Fruit fly (Drosophila melanogaster) whole organism, embryonic: ENCODE measurements around the gene CG5157.
A peak's percentile ranks its signal among the peaks of the same experiment; 100 is the strongest.

Experiments
- Asciz ChIP-seq: fragments of 200-800 bp; sonication (Bioruptor generic); optimal IDR thresholded peaks from 2 replicates; lab custom pipeline; 2017; ENCODE audit warnings: missing biosample characterization, mild to moderate bottlenecking, missing genetic modification characterization, missing genetic modification reagents
- Atf-2 ChIP-seq: fragments of 200-800 bp; sonication (Bioruptor generic); optimal IDR thresholded peaks from 2 replicates; lab custom pipeline; 2016; ENCODE audit warnings: missing biosample characterization, missing genetic modification characterization
- Atf3 ChIP-seq: fragments of 200-800 bp; sonication (Bioruptor generic); optimal IDR thresholded peaks from 3 replicates; lab custom pipeline; 2016; ENCODE audit warnings: missing biosample characterization, missing genetic modification characterization
- B-H1 ChIP-seq: fragments of 200-800 bp; sonication (Bioruptor generic); IDR thresholded peaks from 3 replicates; pipeline ENCODE4 v1.3.6; 2022; ENCODE audit warnings: missing biosample characterization, missing genetic modification characterization
- BEAF-32 ChIP-seq: fragments of 200-800 bp; sonication (Bioruptor generic); optimal IDR thresholded peaks from 3 replicates; lab custom pipeline; 2017; ENCODE audit warnings: missing biosample characterization, missing genetic modification characterization, mild to moderate bottlenecking, moderate library complexity, missing genetic modification reagents
- Blimp-1 ChIP-seq: fragments of 200-800 bp; sonication (Bioruptor generic); optimal IDR thresholded peaks from 3 replicates; lab custom pipeline; 2018; ENCODE audit warnings: missing biosample characterization, missing genetic modification characterization, mild to moderate bottlenecking, moderate library complexity, missing genetic modification reagents
- CG10565 ChIP-seq: fragments of 200-800 bp; sonication (Bioruptor generic); optimal IDR thresholded peaks from 3 replicates; lab custom pipeline; 2016; ENCODE audit warnings: missing biosample characterization, mild to moderate bottlenecking, missing genetic modification characterization
- CG11093 ChIP-seq: fragments of 200-800 bp; sonication (Bioruptor generic); IDR thresholded peaks from 3 replicates; pipeline ENCODE4 v1.3.6; 2022; ENCODE audit warnings: missing biosample characterization, missing genetic modification characterization
- CG11723 ChIP-seq: fragments of 200-800 bp; sonication (Bioruptor generic); optimal IDR thresholded peaks from 2 replicates; lab custom pipeline; 2017; ENCODE audit warnings: missing biosample characterization, mild to moderate bottlenecking, missing genetic modification characterization
- CG15269 ChIP-seq: fragments of 200-800 bp; sonication (Bioruptor generic); optimal IDR thresholded peaks from 2 replicates; lab custom pipeline; 2018; ENCODE audit warnings: missing biosample characterization, mild to moderate bottlenecking, missing genetic modification characterization, moderate library complexity
- CG15696 ChIP-seq: fragments of 200-800 bp; sonication (Bioruptor generic); optimal IDR thresholded peaks from 2 replicates; lab custom pipeline; 2019; ENCODE audit warnings: missing biosample characterization, mild to moderate bottlenecking, missing genetic modification characterization, moderate library complexity
- CG17328 ChIP-seq: fragments of 200-800 bp; sonication (Bioruptor generic); IDR thresholded peaks from 2 replicates; pipeline ENCODE4 v1.3.6; 2022; ENCODE audit warnings: missing biosample characterization, missing genetic modification characterization
- CG18619 ChIP-seq: fragments of 200-800 bp; sonication (Bioruptor generic); optimal IDR thresholded peaks from 3 replicates; lab custom pipeline; 2017; ENCODE audit warnings: missing biosample characterization, mild to moderate bottlenecking, missing genetic modification characterization
- CG2889 ChIP-seq: fragments of 200-800 bp; sonication (Bioruptor generic); IDR thresholded peaks from 3 replicates; pipeline ENCODE4 v1.3.6; 2022; ENCODE audit warnings: missing biosample characterization, missing genetic modification characterization
- CG4707 ChIP-seq: fragments of 200-800 bp; sonication (Bioruptor generic); optimal IDR thresholded peaks from 2 replicates; lab custom pipeline; 2018; ENCODE audit warnings: missing biosample characterization, mild to moderate bottlenecking, missing genetic modification characterization, moderate library complexity
- CG5953 ChIP-seq: fragments of 200-800 bp; sonication (Bioruptor generic); IDR thresholded peaks from 2 replicates; pipeline ENCODE4 v1.3.6; 2022; ENCODE audit warnings: missing biosample characterization, missing genetic modification characterization
- CG7372 ChIP-seq: fragments of 200-800 bp; sonication (Bioruptor generic); IDR thresholded peaks from 2 replicates; pipeline ENCODE4 v1.3.6; 2022; ENCODE audit warnings: missing biosample characterization, missing genetic modification characterization
- CG8765 ChIP-seq: fragments of 200-800 bp; sonication (Bioruptor generic); IDR thresholded peaks from 2 replicates; pipeline ENCODE4 v1.3.6; 2022; ENCODE audit warnings: missing biosample characterization, missing genetic modification characterization
- CG9797 ChIP-seq: fragments of 200-800 bp; sonication (Bioruptor generic); optimal IDR thresholded peaks from 3 replicates; lab custom pipeline; 2018; ENCODE audit warnings: missing biosample characterization, mild to moderate bottlenecking, missing genetic modification characterization
- CG9876 ChIP-seq: fragments of 200-800 bp; sonication (Bioruptor generic); optimal IDR thresholded peaks from 2 replicates; lab custom pipeline; 2016; ENCODE audit warnings: missing biosample characterization, missing genetic modification characterization
- CHES-1-like ChIP-seq: fragments of 200-800 bp; sonication (Bioruptor generic); optimal IDR thresholded peaks from 2 replicates; lab custom pipeline; 2016; ENCODE audit warnings: missing biosample characterization, missing genetic modification characterization
- CTCF ChIP-seq: fragments of 200-800 bp; sonication (Bioruptor generic); optimal IDR thresholded peaks from 2 replicates; lab custom pipeline; 2017; ENCODE audit warnings: missing biosample characterization, mild to moderate bottlenecking, missing genetic modification characterization, moderate library complexity
- CkIIα-i1 ChIP-seq: fragments of 200-800 bp; sonication (Bioruptor generic); IDR thresholded peaks from 2 replicates; pipeline ENCODE4 v1.3.6; 2022; ENCODE audit warnings: missing biosample characterization, missing genetic modification characterization
- Dip2 ChIP-seq: fragments of 200-800 bp; sonication (Bioruptor generic); IDR thresholded peaks from 2 replicates; pipeline ENCODE4 v1.3.6; 2022; ENCODE audit warnings: missing biosample characterization, missing genetic modification characterization
- Dip3 ChIP-seq: fragments of 200-800 bp; sonication (Bioruptor generic); optimal IDR thresholded peaks from 3 replicates; lab custom pipeline; 2016; ENCODE audit warnings: missing biosample characterization, missing genetic modification characterization
- Drgx ChIP-seq: fragments of 200-800 bp; sonication (Bioruptor generic); IDR thresholded peaks from 2 replicates; pipeline ENCODE4 v1.3.6; 2022; ENCODE audit warnings: missing biosample characterization, missing genetic modification characterization
- E2f1 ChIP-seq: fragments of 200-800 bp; sonication (Bioruptor generic); IDR thresholded peaks from 2 replicates; pipeline ENCODE4 v1.3.6; 2022; ENCODE audit warnings: missing biosample characterization, missing genetic modification characterization
- Fer3 ChIP-seq: fragments of 200-800 bp; sonication (Bioruptor generic); optimal IDR thresholded peaks from 2 replicates; lab custom pipeline; 2018; ENCODE audit warnings: missing biosample characterization, mild to moderate bottlenecking, missing genetic modification characterization, moderate library complexity
- HmgZ ChIP-seq: fragments of 200-800 bp; sonication (Bioruptor generic); optimal IDR thresholded peaks from 2 replicates; lab custom pipeline; 2018; ENCODE audit warnings: missing biosample characterization, mild to moderate bottlenecking, missing genetic modification characterization
- Mes4 ChIP-seq: fragments of 200-800 bp; sonication (Bioruptor generic); optimal IDR thresholded peaks from 2 replicates; lab custom pipeline; 2016; ENCODE audit warnings: missing biosample characterization, missing genetic modification characterization
- NK7.1 ChIP-seq: fragments of 200-800 bp; sonication (Bioruptor generic); optimal IDR thresholded peaks from 3 replicates; lab custom pipeline; 2016; ENCODE audit warnings: missing biosample characterization, missing genetic modification characterization
- Optix ChIP-seq: fragments of 200-800 bp; sonication (Bioruptor generic); IDR thresholded peaks from 3 replicates; pipeline ENCODE4 v1.3.6; 2022; ENCODE audit warnings: missing biosample characterization, missing genetic modification characterization
- Sox100B ChIP-seq: fragments of 200-800 bp; sonication (Bioruptor generic); optimal IDR thresholded peaks from 3 replicates; lab custom pipeline; 2018; ENCODE audit warnings: missing biosample characterization, mild to moderate bottlenecking, missing genetic modification characterization
- Ssrp ChIP-seq: fragments of 200-800 bp; sonication (Bioruptor generic); optimal IDR thresholded peaks from 2 replicates; lab custom pipeline; 2018; ENCODE audit warnings: missing biosample characterization, mild to moderate bottlenecking, missing genetic modification characterization, moderate library complexity
- Taf1 ChIP-seq: fragments of 200-800 bp; sonication (Bioruptor generic); IDR thresholded peaks from 2 replicates; pipeline ENCODE4 v1.3.6; 2022; ENCODE audit warnings: missing biosample characterization, missing genetic modification characterization
- Xrp1 ChIP-seq: fragments of 200-800 bp; sonication (Bioruptor generic); IDR thresholded peaks from 2 replicates; pipeline ENCODE4 v1.3.6; 2022; ENCODE audit warnings: missing biosample characterization, missing genetic modification characterization
- bbx ChIP-seq: fragments of 200-800 bp; sonication (Bioruptor generic); IDR thresholded peaks from 2 replicates; pipeline ENCODE4 v1.3.6; 2022; ENCODE audit warnings: missing biosample characterization, missing genetic modification characterization; ENCODE audit not compliant: partially characterized antibody
- dati ChIP-seq: fragments of 200-800 bp; sonication (Bioruptor generic); IDR thresholded peaks from 2 replicates; pipeline ENCODE4 v1.3.6; 2022; ENCODE audit warnings: missing biosample characterization, missing genetic modification characterization
- dmrt99B ChIP-seq: fragments of 200-800 bp; sonication (Bioruptor generic); optimal IDR thresholded peaks from 2 replicates; lab custom pipeline; 2018; ENCODE audit warnings: missing biosample characterization, mild to moderate bottlenecking, missing genetic modification characterization, moderate library complexity
- h ChIP-seq: fragments of >200 bp; optimal IDR thresholded peaks from 2 replicates; lab custom pipeline; 2017
- kni ChIP-seq: fragments of 200-800 bp; sonication (Bioruptor generic); optimal IDR thresholded peaks from 3 replicates; lab custom pipeline; 2017; ENCODE audit warnings: mild to moderate bottlenecking, missing biosample characterization, missing genetic modification reagents, missing genetic modification characterization
- lov ChIP-seq, 2 experiments: fragments of 200-800 bp in 1 of 2; fragments of >200 bp in 1 of 2; sonication (Bioruptor generic) in 1 of 2; IDR thresholded peaks in 1 of 2; optimal IDR thresholded peaks in 1 of 2; 2 replicates in 1 of 2; 3 replicates in 1 of 2; pipeline versions ENCODE4 v1.3.6 to Lab custom; 2017 to 2022; ENCODE audit warnings: missing biosample characterization in 1 of 2, missing genetic modification characterization in 1 of 2
- luna ChIP-seq: fragments of 200-800 bp; sonication (Bioruptor generic); optimal IDR thresholded peaks from 2 replicates; lab custom pipeline; 2016; ENCODE audit warnings: missing biosample characterization, missing genetic modification characterization
- nerfin-1 ChIP-seq: fragments of 200-800 bp; sonication (Bioruptor generic); optimal IDR thresholded peaks from 3 replicates; lab custom pipeline; 2019; ENCODE audit warnings: missing biosample characterization, mild to moderate bottlenecking, missing genetic modification characterization, moderate library complexity
- psq ChIP-seq: fragments of 200-800 bp; sonication (Bioruptor generic); optimal IDR thresholded peaks from 2 replicates; lab custom pipeline; 2017; ENCODE audit warnings: missing biosample characterization, missing genetic modification characterization
- row ChIP-seq: fragments of 200-800 bp; sonication (Bioruptor generic); IDR thresholded peaks from 3 replicates; pipeline ENCODE4 v1.3.6; 2022; ENCODE audit warnings: missing biosample characterization, missing genetic modification characterization
- slou ChIP-seq: fragments of 200-800 bp; sonication (Bioruptor generic); optimal IDR thresholded peaks from 3 replicates; lab custom pipeline; 2016; ENCODE audit warnings: missing biosample characterization, missing genetic modification characterization
- twi ChIP-seq: fragments of 200-800 bp; optimal IDR thresholded peaks from 2 replicates; lab custom pipeline; 2019; ENCODE audit warnings: missing biosample characterization, mild to moderate bottlenecking, missing genetic modification characterization, moderate library complexity
- z ChIP-seq: fragments of 200-800 bp; sonication (Bioruptor generic); IDR thresholded peaks from 3 replicates; pipeline ENCODE4 v1.3.6; 2022; ENCODE audit warnings: missing biosample characterization, missing genetic modification characterization
- zen ChIP-seq: fragments of 200-800 bp; sonication (Bioruptor generic); optimal IDR thresholded peaks from 3 replicates; lab custom pipeline; 2018; ENCODE audit warnings: missing biosample characterization, mild to moderate bottlenecking, missing genetic modification characterization, moderate library complexity

Gene CG5157

DNA sequence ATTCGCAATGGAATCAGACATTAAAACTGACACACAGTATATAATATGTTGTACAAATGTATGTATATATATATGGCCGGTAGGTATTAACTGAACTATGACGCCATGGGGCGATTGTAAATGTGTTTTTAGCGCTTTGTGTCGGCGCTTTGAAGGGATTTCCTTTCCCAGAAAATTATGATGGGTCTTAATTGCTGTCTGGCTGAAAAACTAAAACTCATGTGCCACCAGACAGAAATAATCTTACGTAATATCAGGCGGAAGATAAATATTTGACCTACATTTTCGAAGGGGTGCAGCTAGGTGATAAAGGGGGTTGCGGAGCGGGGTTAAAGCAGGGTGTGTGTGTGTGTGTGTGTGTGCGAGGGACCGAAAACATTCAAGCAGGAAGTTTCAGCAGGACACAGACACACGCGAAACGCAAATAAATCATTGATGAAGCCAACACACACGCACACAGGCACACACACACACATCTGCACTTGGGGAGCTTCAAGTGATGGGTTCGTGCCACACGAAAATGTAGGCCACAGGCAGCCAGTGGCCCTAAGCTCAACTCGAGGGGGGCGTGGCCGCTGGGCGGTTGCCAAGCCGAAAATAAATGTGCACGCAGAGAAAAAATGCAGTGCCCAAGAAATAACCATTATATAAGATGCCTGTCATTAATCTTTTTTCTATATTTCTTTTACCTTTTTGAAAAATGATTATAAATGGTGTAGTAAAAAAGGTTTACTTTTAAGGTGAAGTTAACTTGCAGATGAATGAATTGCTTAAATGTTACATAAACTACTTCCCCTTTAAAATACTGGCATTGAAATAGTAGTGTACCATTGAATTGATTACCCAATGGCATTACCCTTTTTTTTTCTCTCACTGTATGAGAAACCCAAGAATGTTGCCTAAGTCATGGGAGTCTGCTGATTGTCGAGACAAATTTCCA is 19.8 kb upstream of the CG5157 start (continued):
- TF ChIP-seq bbx (GFP tag; lab: Robert Waterston, UW) (no peak), dmrt99B (tag; lab: Kevin White, UChicago) (peak; percentile 79), CG9797 (no peak), B-H1 (GFP tag; lab: Robert Waterston, UW) (no peak), CG9876 (GFP tag; lab: Kevin White, UChicago) (no peak), slou (GFP tag; lab: Kevin White, UChicago) (no peak), Blimp-1 (GFP tag; lab: Kevin White, UChicago) (peak; percentile 68), twi (tag; lab: Kevin White, UChicago) (no peak), Dip3 (GFP tag; lab: Kevin White, UChicago) (peak; percentile 2), Mes4 (GFP tag; lab: Kevin White, UChicago) (peak; percentile 20), CG2889 (GFP tag; lab: Robert Waterston, UW) (no peak), CHES-1-like (peak; percentile 23), CG18619 (GFP tag; lab: Kevin White, UChicago) (peak; percentile 5), NK7.1 (GFP tag; lab: Kevin White, UChicago) (peak; percentile 2), Sox100B (GFP tag; lab: Kevin White, UChicago) (peak; percentile 51), Ssrp (peak; percentile 62), Atf-2 (GFP tag; lab: Kevin White, UChicago) (peak; percentile 36), luna (GFP tag; lab: Kevin White, UChicago) (no peak), CG17328 (GFP tag; lab: Robert Waterston, UW) (0 out of 2 replicates have a peak, but pooled peaks have one; percentile 17), CG8765 (GFP tag; lab: Robert Waterston, UW) (no peak), Optix (GFP tag; lab: Robert Waterston, UW) (no peak), Taf1 (GFP tag; lab: Robert Waterston, UW) (no peak), CG10565 (GFP tag; lab: Kevin White, UChicago) (no peak), CkIIα-i1 (GFP tag; lab: Robert Waterston, UW) (no peak), row (GFP tag; lab: Robert Waterston, UW) (peak; percentile 66), nerfin-1 (tag; lab: Kevin White, UChicago) (peak; percentile 7), Atf3 (GFP tag; lab: Kevin White, UChicago) (peak; percentile 9), Drgx (GFP tag; lab: Robert Waterston, UW) (peak; percentile 36), HmgZ (tag; lab: Kevin White, UChicago) (no peak), Asciz (GFP tag; lab: Kevin White, UChicago) (peak; percentile 47), Dip2 (GFP tag; lab: Robert Waterston, UW) (no peak), Fer3 (tag; lab: Kevin White, UChicago) (peak; percentile 39), CG15269 (tag; lab: Kevin White, UChicago) (peak; percentile 61), CG4707 (GFP tag; lab: Kevin White, UChicago) (no peak), BEAF-32 (GFP tag; lab: Kevin White, UChicago) (no peak), CG11723 (GFP tag; lab: Kevin White, UChicago) (peak; percentile 3), CG15696 (tag; lab: Kevin White, UChicago) (no peak), E2f1 (GFP tag; lab: Robert Waterston, UW) (no peak), CTCF (no peak), CG11093 (GFP tag; lab: Robert Waterston, UW) (0 out of 3 replicates have a peak, but pooled peaks have one; percentile 14), CG7372 (no peak), kni (GFP tag; lab: Kevin White, UChicago) (no peak), dati (GFP tag; lab: Robert Waterston, UW) (no peak), psq (GFP tag; lab: Kevin White, UChicago) (no peak), Xrp1 (GFP tag; lab: Robert Waterston, UW) (peak; percentile 38; the same call in 1 of the 2 replicates), lov (optimal IDR thresholded peaks at IDR 0.05; lab: Kevin White, UChicago) (no peak), lov (GFP tag; IDR thresholded peaks at IDR 0.05; lab: Robert Waterston, UW) (no peak), CG5953 (no peak), h (no peak), zen (tag; lab: Kevin White, UChicago) (no peak), z (no peak)
